In the genomic region with DNA sequence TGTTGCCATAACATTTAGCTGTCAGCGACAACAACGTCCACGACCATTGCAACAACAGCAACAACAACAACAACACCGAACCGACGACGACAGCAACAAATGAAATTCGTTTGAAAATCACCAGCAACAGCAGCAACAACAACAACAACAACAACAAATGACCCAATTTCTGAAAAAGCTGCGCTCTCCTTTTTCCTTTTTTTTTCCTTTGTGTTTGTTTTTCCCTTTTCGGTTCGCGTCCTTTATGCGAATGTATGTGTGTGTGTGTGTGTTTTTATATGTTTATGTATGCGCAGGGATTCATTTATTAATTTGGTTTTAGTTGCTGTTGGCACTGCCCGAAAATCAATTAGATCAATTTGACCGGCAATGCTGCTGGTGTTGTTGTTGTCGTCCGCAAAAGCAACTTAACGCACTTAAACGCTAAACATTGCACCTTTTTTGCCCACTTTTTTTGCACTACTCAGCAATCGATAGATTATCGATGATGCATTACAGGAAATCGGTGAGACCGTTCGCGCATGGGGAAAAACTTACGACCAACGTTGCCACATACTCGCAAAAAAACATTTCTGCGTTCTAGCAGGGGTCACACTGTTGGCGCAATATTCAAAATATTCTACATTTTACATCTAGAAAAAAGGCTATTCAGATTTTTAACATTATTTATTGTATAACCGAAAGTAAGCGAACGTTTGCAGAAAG, we compare ENCODE assay signal across 1 fruit fly cellular context.
TF ChIP-seq lines count a peak whose summit lies in the region.

A gene (minus strand): TSS at position 488 of the 705 bp plus-strand sequence.

TF ChIP-seq in whole organism, embryonic, 481 proteins besides CTCF, POLR2A, EP300 and RAD21 (continued from another document and continues in another):
- TF ChIP-seq nmo (GFP tag; optimal IDR thresholded peaks at IDR 0.05; lab: Kevin White, UChicago) = peak; percentile 42
- peak; percentile 7 for TF ChIP-seq NfI (GFP tag; optimal IDR thresholded peaks at IDR 0.05; lab: Kevin White, UChicago)
- TF ChIP-seq CG2875 (GFP tag; optimal IDR thresholded peaks at IDR 0.05; lab: Kevin White, UChicago) = no peak
- peak; percentile 49; the same call in 1 of the 2 replicates for TF ChIP-seq tna (GFP tag; IDR thresholded peaks at IDR 0.05; lab: Robert Waterston, UW; ENCODE audit: partially characterized antibody)
- no peak for TF ChIP-seq fd64A (GFP tag; optimal IDR thresholded peaks at IDR 0.05; lab: Kevin White, UChicago)
- peak; percentile 39 for TF ChIP-seq CG12299 (tag; optimal IDR thresholded peaks at IDR 0.05; lab: Kevin White, UChicago)
- no peak for TF ChIP-seq scrt (GFP tag; optimal IDR thresholded peaks at IDR 0.05; lab: Kevin White, UChicago)
- no peak for TF ChIP-seq pum (GFP tag; optimal IDR thresholded peaks at IDR 0.05; lab: Kevin White, UChicago)
- no peak for TF ChIP-seq CG14965 (GFP tag; optimal IDR thresholded peaks at IDR 0.05; lab: Kevin White, UChicago; ENCODE audit: borderline replicate concordance)
- TF ChIP-seq CG5245 (GFP tag; optimal IDR thresholded peaks at IDR 0.05; lab: Kevin White, UChicago) = no peak
- TF ChIP-seq NK7.1 (GFP tag; optimal IDR thresholded peaks at IDR 0.05; lab: Kevin White, UChicago) = no peak
- no peak for TF ChIP-seq Ada2b (GFP tag; IDR thresholded peaks at IDR 0.05; lab: Robert Waterston, UW)
- TF ChIP-seq CG4328 (GFP tag; optimal IDR thresholded peaks at IDR 0.05; lab: Kevin White, UChicago) = no peak
- TF ChIP-seq Sox102F (GFP tag; optimal IDR thresholded peaks at IDR 0.05; lab: Kevin White, UChicago) = no peak
- TF ChIP-seq CG12769 (tag; optimal IDR thresholded peaks at IDR 0.05; lab: Kevin White, UChicago) = peak; percentile 25
- TF ChIP-seq Abd-B (GFP tag; optimal IDR thresholded peaks at IDR 0.05; lab: Kevin White, UChicago) = no peak
- no peak for TF ChIP-seq CG18011 (GFP tag; optimal IDR thresholded peaks at IDR 0.05; lab: Kevin White, UChicago)
- no peak for TF ChIP-seq tio (GFP tag; optimal IDR thresholded peaks at IDR 0.05; lab: Kevin White, UChicago)
- TF ChIP-seq amos (GFP tag; IDR thresholded peaks at IDR 0.05; lab: Robert Waterston, UW; ENCODE audit: partially characterized antibody) = peak; percentile 79
- peak; percentile 9 for TF ChIP-seq D (optimal IDR thresholded peaks at IDR 0.05; lab: Kevin White, UChicago)
- no peak for TF ChIP-seq D (GFP tag; optimal IDR thresholded peaks at IDR 0.05; lab: Kevin White, UChicago)
- no peak for TF ChIP-seq chn (GFP tag; optimal IDR thresholded peaks at IDR 0.05; lab: Kevin White, UChicago)
- no peak for TF ChIP-seq btn (GFP tag; optimal IDR thresholded peaks at IDR 0.05; lab: Kevin White, UChicago)
- TF ChIP-seq usp (GFP tag; optimal IDR thresholded peaks at IDR 0.05; lab: Kevin White, UChicago) = no peak
- no peak for TF ChIP-seq Spps (tag; optimal IDR thresholded peaks at IDR 0.05; lab: Kevin White, UChicago)
- TF ChIP-seq sc (optimal IDR thresholded peaks at IDR 0.05; lab: Kevin White, UChicago) = no peak
- no peak for TF ChIP-seq sc (GFP tag; optimal IDR thresholded peaks at IDR 0.05; lab: Kevin White, UChicago)
- TF ChIP-seq lov (optimal IDR thresholded peaks at IDR 0.05; lab: Kevin White, UChicago) = no peak
- TF ChIP-seq lov (GFP tag; IDR thresholded peaks at IDR 0.05; lab: Robert Waterston, UW) = no peak
- peak; percentile 61; the same call in 1 of the 2 replicates for TF ChIP-seq CG42726 (GFP tag; IDR thresholded peaks at IDR 0.05; lab: Robert Waterston, UW; ENCODE audit: partially characterized antibody)
- no peak for TF ChIP-seq Ravus (GFP tag; IDR thresholded peaks at IDR 0.05; lab: Robert Waterston, UW)
- peak; percentile 18 for TF ChIP-seq Nf-YB (GFP tag; optimal IDR thresholded peaks at IDR 0.05; lab: Kevin White, UChicago)
- no peak for TF ChIP-seq TFAM (GFP tag; optimal IDR thresholded peaks at IDR 0.05; lab: Kevin White, UChicago)
- no peak for TF ChIP-seq CG8281 (tag; optimal IDR thresholded peaks at IDR 0.05; lab: Kevin White, UChicago)
- TF ChIP-seq H15 (GFP tag; IDR thresholded peaks at IDR 0.05; lab: Robert Waterston, UW) = no peak
- TF ChIP-seq MBD-R2 (GFP tag; IDR thresholded peaks at IDR 0.05; lab: Robert Waterston, UW) = peak; percentile 46
- TF ChIP-seq hbn (GFP tag; IDR thresholded peaks at IDR 0.05; lab: Robert Waterston, UW; ENCODE audit: partially characterized antibody) = peak; percentile 51; the same call in 1 of the 2 replicates
- TF ChIP-seq jing (GFP tag; optimal IDR thresholded peaks at IDR 0.05; lab: Kevin White, UChicago) = no peak
- no peak for TF ChIP-seq odd (GFP tag; optimal IDR thresholded peaks at IDR 0.05; lab: Kevin White, UChicago)
- TF ChIP-seq CG14441 (GFP tag; IDR thresholded peaks at IDR 0.05; lab: Robert Waterston, UW) = no peak
- peak; percentile 71 for TF ChIP-seq CG16813 (GFP tag; IDR thresholded peaks at IDR 0.05; lab: Robert Waterston, UW; ENCODE audit: partially characterized antibody)
- TF ChIP-seq Dll (GFP tag; IDR thresholded peaks at IDR 0.05; lab: Robert Waterston, UW; ENCODE audit: partially characterized antibody) = peak; percentile 76
- TF ChIP-seq crp (GFP tag; optimal IDR thresholded peaks at IDR 0.05; lab: Kevin White, UChicago) = no peak
- peak; percentile 16 for TF ChIP-seq gsb-n (tag; optimal IDR thresholded peaks at IDR 0.05; lab: Kevin White, UChicago)
- no peak for TF ChIP-seq ind (GFP tag; optimal IDR thresholded peaks at IDR 0.05; lab: Kevin White, UChicago)
- TF ChIP-seq Opbp (GFP tag; IDR thresholded peaks at IDR 0.05; lab: Robert Waterston, UW; ENCODE audit: partially characterized antibody) = peak; percentile 75; the same call in 2 of the 3 replicates
- peak; percentile 43; the same call in 1 of the 2 replicates for TF ChIP-seq CG6272 (GFP tag; IDR thresholded peaks at IDR 0.05; lab: Robert Waterston, UW)
- TF ChIP-seq cg (GFP tag; optimal IDR thresholded peaks at IDR 0.05; lab: Kevin White, UChicago) = peak; percentile 74
- TF ChIP-seq corto (GFP tag; optimal IDR thresholded peaks at IDR 0.05; lab: Kevin White, UChicago) = no peak
- TF ChIP-seq CG9797 (GFP tag; optimal IDR thresholded peaks at IDR 0.05; lab: Kevin White, UChicago) = peak; percentile 87
- no peak for TF ChIP-seq CG17802 (tag; optimal IDR thresholded peaks at IDR 0.05; lab: Kevin White, UChicago)
- TF ChIP-seq unc-4 (GFP tag; IDR thresholded peaks at IDR 0.05; lab: Robert Waterston, UW; ENCODE audit: partially characterized antibody) = peak; percentile 72
- peak; percentile 77 for TF ChIP-seq bbx (GFP tag; IDR thresholded peaks at IDR 0.05; lab: Robert Waterston, UW; ENCODE audit: partially characterized antibody)
- TF ChIP-seq CG12391 (tag; optimal IDR thresholded peaks at IDR 0.05; lab: Kevin White, UChicago) = peak; percentile 16
- no peak for TF ChIP-seq kay (GFP tag; optimal IDR thresholded peaks at IDR 0.05; lab: Kevin White, UChicago)
- peak; percentile 22 for TF ChIP-seq gro (GFP tag; optimal IDR thresholded peaks at IDR 0.05; lab: Kevin White, UChicago)
- TF ChIP-seq CG6854 (GFP tag; optimal IDR thresholded peaks at IDR 0.05; lab: Kevin White, UChicago) = no peak
- TF ChIP-seq Sin3A (optimal IDR thresholded peaks at IDR 0.05; lab: Kevin White, UChicago) = peak; percentile 61
- TF ChIP-seq da (GFP tag; optimal IDR thresholded peaks at IDR 0.05; lab: Kevin White, UChicago) = no peak
- TF ChIP-seq fd96Cb (tag; optimal IDR thresholded peaks at IDR 0.05; lab: Kevin White, UChicago) = no peak
- TF ChIP-seq Poxn (GFP tag; IDR thresholded peaks at IDR 0.05; lab: Robert Waterston, UW) = no peak
- TF ChIP-seq ato (GFP tag; IDR thresholded peaks at IDR 0.05; lab: Robert Waterston, UW; ENCODE audit: partially characterized antibody) = peak; percentile 52; the same call in 1 of the 2 replicates
- no peak for TF ChIP-seq CG12236 (GFP tag; optimal IDR thresholded peaks at IDR 0.05; lab: Kevin White, UChicago)
- TF ChIP-seq ham (GFP tag; IDR thresholded peaks at IDR 0.05; lab: Robert Waterston, UW) = no peak
- no peak for TF ChIP-seq kah (GFP tag; optimal IDR thresholded peaks at IDR 0.05; lab: Kevin White, UChicago)
- TF ChIP-seq CG11093 (GFP tag; IDR thresholded peaks at IDR 0.05; lab: Robert Waterston, UW) = no peak
- no peak for TF ChIP-seq dmrt99B (tag; optimal IDR thresholded peaks at IDR 0.05; lab: Kevin White, UChicago)
- TF ChIP-seq Aef1 (GFP tag; IDR thresholded peaks at IDR 0.05; lab: Robert Waterston, UW) = no peak
- TF ChIP-seq Bteb2 (GFP tag; optimal IDR thresholded peaks at IDR 0.05; lab: Kevin White, UChicago) = no peak
- TF ChIP-seq zfh2 (GFP tag; optimal IDR thresholded peaks at IDR 0.05; lab: Kevin White, UChicago) = no peak
- peak; percentile 37 for TF ChIP-seq zen (tag; optimal IDR thresholded peaks at IDR 0.05; lab: Kevin White, UChicago)
- no peak for TF ChIP-seq ERR (GFP tag; optimal IDR thresholded peaks at IDR 0.05; lab: Kevin White, UChicago)
- no peak for TF ChIP-seq CG31365 (tag; optimal IDR thresholded peaks at IDR 0.05; lab: Kevin White, UChicago)
- TF ChIP-seq HHEX (GFP tag; optimal IDR thresholded peaks at IDR 0.05; lab: Kevin White, UChicago) = no peak
- TF ChIP-seq HLH4C (GFP tag; IDR thresholded peaks at IDR 0.05; lab: Robert Waterston, UW; ENCODE audit: partially characterized antibody) = peak; percentile 63; the same call in 2 of the 3 replicates
- TF ChIP-seq cad (GFP tag; optimal IDR thresholded peaks at IDR 0.05; lab: Kevin White, UChicago) = no peak
- no peak for TF ChIP-seq Max (GFP tag; optimal IDR thresholded peaks at IDR 0.05; lab: Kevin White, UChicago)
- no peak for TF ChIP-seq Hsf (GFP tag; optimal IDR thresholded peaks at IDR 0.05; lab: Kevin White, UChicago)
- TF ChIP-seq Dbx (GFP tag; IDR thresholded peaks at IDR 0.05; lab: Robert Waterston, UW) = 0 out of 3 replicates have a peak, but pooled peaks have one; percentile 22
- TF ChIP-seq CG15479 (GFP tag; optimal IDR thresholded peaks at IDR 0.05; lab: Kevin White, UChicago) = no peak
- no peak for TF ChIP-seq exex (tag; optimal IDR thresholded peaks at IDR 0.05; lab: Kevin White, UChicago)
- TF ChIP-seq mld (GFP tag; IDR thresholded peaks at IDR 0.05; lab: Robert Waterston, UW; ENCODE audit: partially characterized antibody) = peak; percentile 49; the same call in 1 of the 3 replicates
- TF ChIP-seq Chrac-16 (GFP tag; optimal IDR thresholded peaks at IDR 0.05; lab: Kevin White, UChicago) = no peak
- TF ChIP-seq dimm (GFP tag; IDR thresholded peaks at IDR 0.05; lab: Robert Waterston, UW) = no peak
- peak; percentile 37 for TF ChIP-seq Myb (GFP tag; optimal IDR thresholded peaks at IDR 0.05; lab: Kevin White, UChicago)
- TF ChIP-seq fru (optimal IDR thresholded peaks at IDR 0.05; lab: Kevin White, UChicago) = no peak
- peak; percentile 93 for TF ChIP-seq Dp (GFP tag; optimal IDR thresholded peaks at IDR 0.05; lab: Kevin White, UChicago)
- 0 out of 2 replicates have a peak, but pooled peaks have one; percentile 21 for TF ChIP-seq vvl (GFP tag; IDR thresholded peaks at IDR 0.05; lab: Robert Waterston, UW)
- peak; percentile 86 for TF ChIP-seq Med (GFP tag; lab: Kevin White, UChicago)
- TF ChIP-seq CG30431 (GFP tag; optimal IDR thresholded peaks at IDR 0.05; lab: Kevin White, UChicago) = no peak
- no peak for TF ChIP-seq dati (GFP tag; IDR thresholded peaks at IDR 0.05; lab: Robert Waterston, UW)
- peak; percentile 77; the same call in 1 of the 3 replicates for TF ChIP-seq CG6791 (GFP tag; IDR thresholded peaks at IDR 0.05; lab: Robert Waterston, UW; ENCODE audit: partially characterized antibody)
- TF ChIP-seq ap (GFP tag; IDR thresholded peaks at IDR 0.05; lab: Robert Waterston, UW) = no peak
- TF ChIP-seq sqz (GFP tag; optimal IDR thresholded peaks at IDR 0.05; lab: Kevin White, UChicago) = peak; percentile 78
- TF ChIP-seq PHDP (tag; optimal IDR thresholded peaks at IDR 0.05; lab: Kevin White, UChicago) = no peak
- TF ChIP-seq CG12942 (GFP tag; optimal IDR thresholded peaks at IDR 0.05; lab: Kevin White, UChicago) = no peak
- no peak for TF ChIP-seq CG12744 (GFP tag; optimal IDR thresholded peaks at IDR 0.05; lab: Kevin White, UChicago)
- no peak for TF ChIP-seq CrebB (tag; optimal IDR thresholded peaks at IDR 0.05; lab: Kevin White, UChicago)
- TF ChIP-seq CG1603 (tag; optimal IDR thresholded peaks at IDR 0.05; lab: Kevin White, UChicago) = peak; percentile 96
- TF ChIP-seq Hmr (GFP tag; optimal IDR thresholded peaks at IDR 0.05; lab: Kevin White, UChicago) = peak; percentile 56
- peak; percentile 21 for TF ChIP-seq CG11504 (tag; optimal IDR thresholded peaks at IDR 0.05; lab: Kevin White, UChicago)
- TF ChIP-seq pnt (GFP tag; optimal IDR thresholded peaks at IDR 0.05; lab: Kevin White, UChicago) = no peak
- TF ChIP-seq CG13894 (tag; optimal IDR thresholded peaks at IDR 0.05; lab: Kevin White, UChicago) = peak; percentile 55
- TF ChIP-seq CG17385 (GFP tag; optimal IDR thresholded peaks at IDR 0.05; lab: Kevin White, UChicago) = no peak
- no peak for TF ChIP-seq CG11247 (GFP tag; IDR thresholded peaks at IDR 0.05; lab: Robert Waterston, UW)
- peak; percentile 9 for TF ChIP-seq oc (tag; optimal IDR thresholded peaks at IDR 0.05; lab: Kevin White, UChicago)
- peak; percentile 40 for TF ChIP-seq CG8924 (tag; optimal IDR thresholded peaks at IDR 0.05; lab: Kevin White, UChicago)
- TF ChIP-seq CG6813 (GFP tag; optimal IDR thresholded peaks at IDR 0.05; lab: Kevin White, UChicago) = no peak
- TF ChIP-seq Blimp-1 (GFP tag; optimal IDR thresholded peaks at IDR 0.05; lab: Kevin White, UChicago) = no peak
- no peak for TF ChIP-seq Atf6 (GFP tag; IDR thresholded peaks at IDR 0.05; lab: Robert Waterston, UW)
- no peak for TF ChIP-seq CG7556 (GFP tag; optimal IDR thresholded peaks at IDR 0.05; lab: Kevin White, UChicago)
- TF ChIP-seq Ets65A (GFP tag; lab: Kevin White, UChicago) = no peak
- TF ChIP-seq CG13287 (GFP tag; IDR thresholded peaks at IDR 0.05; lab: Robert Waterston, UW; ENCODE audit: partially characterized antibody) = peak; percentile 82
- no peak for TF ChIP-seq Antp (GFP tag; optimal IDR thresholded peaks at IDR 0.05; lab: Kevin White, UChicago)
- TF ChIP-seq CG2116 (GFP tag; optimal IDR thresholded peaks at IDR 0.05; lab: Kevin White, UChicago) = peak; percentile 79
- TF ChIP-seq luna (GFP tag; optimal IDR thresholded peaks at IDR 0.05; lab: Kevin White, UChicago) = no peak
- no peak for TF ChIP-seq lola (GFP tag; optimal IDR thresholded peaks at IDR 0.05; lab: Kevin White, UChicago)
- TF ChIP-seq gfzf (GFP tag; optimal IDR thresholded peaks at IDR 0.05; lab: Kevin White, UChicago) = peak; percentile 80
- TF ChIP-seq CG34224 (GFP tag; IDR thresholded peaks at IDR 0.05; lab: Robert Waterston, UW; ENCODE audit: partially characterized antibody) = peak; percentile 60
- TF ChIP-seq bsh (GFP tag; optimal IDR thresholded peaks at IDR 0.05; lab: Kevin White, UChicago) = peak in 1 of 2 experiments; percentile 46
- TF ChIP-seq Dad (GFP tag; optimal IDR thresholded peaks at IDR 0.05; lab: Kevin White, UChicago) = no peak
- no peak for TF ChIP-seq CG16863 (GFP tag; optimal IDR thresholded peaks at IDR 0.05; lab: Kevin White, UChicago)
